Worm (Caenorhabditis elegans) whole organism, L2 larva: Measurements from ENCODE around the gene msa-1.

Experiments
- C34F6.9 ChIP-seq: fragments of 150-350 bp; optimal IDR thresholded peaks from 2 replicates; lab custom pipeline; 2014; ENCODE audit warnings: missing biosample characterization, missing genetic modification characterization
- F13H6.1 ChIP-seq: sonication (generic microtip); optimal IDR thresholded peaks from 2 replicates; lab custom pipeline; 2016; ENCODE audit warnings: missing genetic modification characterization, missing compliant biosample characterization
- Y55F3AM.14 ChIP-seq: fragments of 200-800 bp; sonication (Bioruptor generic); optimal IDR thresholded peaks from 2 replicates; lab custom pipeline; 2018; ENCODE audit warnings: mild to moderate bottlenecking, missing genetic modification characterization, missing compliant biosample characterization
- ZK546.5 ChIP-seq: sonication (generic microtip); optimal IDR thresholded peaks from 2 replicates; lab custom pipeline; 2017; ENCODE audit warnings: missing biosample characterization, missing genetic modification characterization
- alr-1 ChIP-seq: fragments of 150-350 bp; optimal IDR thresholded peaks from 2 replicates; lab custom pipeline; 2014; ENCODE audit warnings: missing biosample characterization, missing genetic modification characterization
- ama-1 ChIP-seq: fragments of 150-350 bp; optimal IDR thresholded peaks from 2 replicates; lab custom pipeline; 2018; ENCODE audit warnings: inconsistent platforms
- blmp-1 ChIP-seq: sonication (generic microtip); optimal IDR thresholded peaks from 2 replicates; lab custom pipeline; 2017; ENCODE audit warnings: missing genetic modification characterization, mild to moderate bottlenecking, missing compliant biosample characterization, antibody characterized with exemption, moderate library complexity; ENCODE audit not compliant: insufficient read depth
- crh-2 ChIP-seq: sonication (generic microtip); optimal IDR thresholded peaks from 2 replicates; lab custom pipeline; 2017; ENCODE audit warnings: missing biosample characterization, missing genetic modification characterization
- dmd-4 ChIP-seq: sonication (generic microtip); optimal IDR thresholded peaks from 2 replicates; lab custom pipeline; 2017; ENCODE audit warnings: missing biosample characterization, missing genetic modification characterization
- elt-1 ChIP-seq: fragments of 150-350 bp; optimal IDR thresholded peaks from 2 replicates; lab custom pipeline; 2014; ENCODE audit warnings: missing biosample characterization, missing genetic modification characterization
- elt-3 ChIP-seq: sonication (generic microtip); optimal IDR thresholded peaks from 2 replicates; lab custom pipeline; 2017; ENCODE audit warnings: missing biosample characterization, missing genetic modification characterization
- fos-1 ChIP-seq: fragments of 150-350 bp; optimal IDR thresholded peaks from 2 replicates; lab custom pipeline; 2014; ENCODE audit warnings: missing biosample characterization, missing genetic modification characterization
- lin-11 ChIP-seq: fragments of 150-350 bp; sonication (generic microtip); optimal IDR thresholded peaks from 2 replicates; lab custom pipeline; 2014; ENCODE audit warnings: missing biosample characterization, missing genetic modification characterization, inconsistent platforms, mixed read lengths
- lin-39 ChIP-seq: fragments of 150-350 bp; optimal IDR thresholded peaks from 2 replicates; lab custom pipeline; 2014; ENCODE audit warnings: missing biosample characterization, missing genetic modification reagents, missing genetic modification characterization
- mab-5 ChIP-seq: fragments of 150-350 bp; optimal IDR thresholded peaks from 2 replicates; lab custom pipeline; 2014; ENCODE audit warnings: missing biosample characterization, missing genetic modification characterization
- mdl-1 ChIP-seq, 2 experiments: fragments of 150-350 bp in 1 of 2; sonication (generic microtip) in 1 of 2; optimal IDR thresholded peaks; 2 replicates each; lab custom pipeline; 2017; ENCODE audit warnings: missing biosample characterization in 2 of 2, missing genetic modification characterization in 2 of 2
- nhr-10 ChIP-seq: sonication (generic microtip); optimal IDR thresholded peaks from 2 replicates; lab custom pipeline; 2017; ENCODE audit warnings: missing biosample characterization, missing genetic modification characterization
- nhr-11 ChIP-seq: fragments of 150-350 bp; optimal IDR thresholded peaks from 2 replicates; lab custom pipeline; 2014; ENCODE audit warnings: missing biosample characterization, missing genetic modification characterization
- nhr-12 ChIP-seq: fragments of 150-350 bp; optimal IDR thresholded peaks from 2 replicates; lab custom pipeline; 2014; ENCODE audit warnings: missing biosample characterization, missing genetic modification characterization
- nhr-129 ChIP-seq: fragments of 150-350 bp; optimal IDR thresholded peaks from 2 replicates; lab custom pipeline; 2014; ENCODE audit warnings: missing biosample characterization, missing genetic modification characterization
- nhr-21 ChIP-seq: fragments of 150-350 bp; optimal IDR thresholded peaks from 2 replicates; lab custom pipeline; 2014; ENCODE audit warnings: missing biosample characterization, missing genetic modification characterization
- nhr-237 ChIP-seq: fragments of 150-350 bp; optimal IDR thresholded peaks from 2 replicates; lab custom pipeline; 2014; ENCODE audit warnings: missing biosample characterization, missing genetic modification characterization
- nhr-25 ChIP-seq: fragments of 150-350 bp; sonication (generic microtip); optimal IDR thresholded peaks from 3 replicates; lab custom pipeline; 2014; ENCODE audit warnings: missing biosample characterization, missing genetic modification characterization
- peb-1 ChIP-seq: fragments of 150-350 bp; optimal IDR thresholded peaks from 2 replicates; lab custom pipeline; 2014; ENCODE audit warnings: missing biosample characterization, missing genetic modification characterization
- sem-4 ChIP-seq: fragments of 150-350 bp; optimal IDR thresholded peaks from 2 replicates; lab custom pipeline; 2014; ENCODE audit warnings: missing biosample characterization, missing genetic modification reagents, missing genetic modification characterization
- skn-1 ChIP-seq: sonication (generic microtip); optimal IDR thresholded peaks from 2 replicates; lab custom pipeline; 2017; ENCODE audit warnings: missing biosample characterization, missing genetic modification characterization
- sma-3 ChIP-seq: sonication (generic microtip); optimal IDR thresholded peaks from 2 replicates; lab custom pipeline; 2016; ENCODE audit warnings: missing genetic modification reagents, missing genetic modification characterization, missing compliant biosample characterization
- sma-9 ChIP-seq, 2 experiments: fragments of 150-350 bp in 1 of 2; sonication (generic microtip) in 1 of 2; optimal IDR thresholded peaks; 2 replicates each; lab custom pipeline; 2014 to 2016; ENCODE audit warnings: missing genetic modification characterization in 2 of 2, mild to moderate bottlenecking in 1 of 2, missing biosample characterization in 1 of 2, missing compliant biosample characterization in 1 of 2, missing genetic modification reagents in 1 of 2, moderate library complexity in 1 of 2
- unc-55 ChIP-seq: fragments of 150-350 bp; sonication (generic microtip); optimal IDR thresholded peaks from 3 replicates; lab custom pipeline; 2014; ENCODE audit warnings: missing biosample characterization, missing genetic modification reagents, missing genetic modification characterization
- ztf-1 ChIP-seq: fragments of 200-800 bp; sonication (Bioruptor generic); conservative IDR thresholded peaks from 2 replicates; pipeline ENCODE4 v1.3.6; 2022; ENCODE audit warnings: missing genetic modification characterization, missing compliant biosample characterization
- ztf-11 ChIP-seq: sonication (generic microtip); optimal IDR thresholded peaks from 2 replicates; lab custom pipeline; 2017; ENCODE audit warnings: missing biosample characterization, missing genetic modification characterization
- ztf-4 ChIP-seq: fragments of 150-350 bp; optimal IDR thresholded peaks from 2 replicates; lab custom pipeline; 2014; ENCODE audit warnings: missing biosample characterization, missing genetic modification characterization

The msa-1 gene

ce11 chrIV:9088294-9088693 lies at the start of gene msa-1:
msa-1 (plus strand) TSS chrIV:9088594.
- TF ChIP-seq ama-1 (lab: Kevin White, UChicago): peak; percentile 88
- TF ChIP-seq elt-3 (tag; lab: Kevin White, UChicago): no peak
- peak; percentile 24 for TF ChIP-seq nhr-129 (tag; lab: Kevin White, UChicago)

ce11 chrIV:9040393-9040792 lies 48.0 kb upstream of the msa-1 start, which contains the start of gene Y73F4A.3:
Y73F4A.3 (minus strand) TSS chrIV:9040493.
- TF ChIP-seq lin-39 (tag; lab: Kevin White, UChicago): no peak
- peak; percentile 4 for TF ChIP-seq F13H6.1 (tag; lab: Kevin White, UChicago)

ce11 chrIV:9043224-9043623 lies 45.2 kb upstream of the msa-1 start, which contains the start of gene Y73F4A.2:
Y73F4A.2 (minus strand) TSS chrIV:9043347.
- TF ChIP-seq F13H6.1 (tag; lab: Kevin White, UChicago): peak; percentile 17
- no peak for TF ChIP-seq peb-1
- TF ChIP-seq nhr-129 (tag; lab: Kevin White, UChicago): peak; percentile 23

- no peak for TF ChIP-seq ZK546.5
- TF ChIP-seq ztf-4 (tag; lab: Kevin White, UChicago): no peak
- TF ChIP-seq ztf-1: no peak
- TF ChIP-seq nhr-21: no peak
- no peak for TF ChIP-seq unc-55 (GFP tag; lab: Kevin White, UChicago)
- TF ChIP-seq alr-1 (tag; lab: Kevin White, UChicago): no peak
- no peak for TF ChIP-seq skn-1
- no peak for TF ChIP-seq F13H6.1 (tag; lab: Kevin White, UChicago)
- no peak for TF ChIP-seq nhr-10
- no peak for TF ChIP-seq dmd-4 (tag; lab: Kevin White, UChicago)
- no peak for TF ChIP-seq mdl-1 (tag; optimal IDR thresholded peaks at IDR 0.05; lab: Kevin White, UChicago)
- TF ChIP-seq fos-1: no peak
Measured at ce11 chrIV:9045252-9045651, 43.1 kb upstream of the msa-1 start, which contains the start of gene Y73F4A.1. Y73F4A.1 (minus strand) TSS chrIV:9045352.

- TF ChIP-seq Y55F3AM.14 (GFP tag; lab: Kevin White, UChicago): no peak
- TF ChIP-seq nhr-25 (tag; lab: Kevin White, UChicago): peak; percentile 30
- TF ChIP-seq, all 48 proteins: peak for 1
Measured at ce11 chrIV:9051036-9051435, 37.4 kb upstream of the msa-1 start.

ce11 chrIV:9051510-9052175 lies 36.8 kb upstream of the msa-1 start:
- TF ChIP-seq F13H6.1 (tag; lab: Kevin White, UChicago) (no peak), C34F6.9 (no peak), ztf-11 (no peak), sma-9 (GFP tag; optimal IDR thresholded peaks at IDR 0.05; lab: Kevin White, UChicago) (peak; percentile 34), sma-9 (tag; optimal IDR thresholded peaks at IDR 0.05; lab: Kevin White, UChicago) (no peak), blmp-1 (peak; percentile 74), peb-1 (no peak), nhr-25 (tag; lab: Kevin White, UChicago) (peak; percentile 38), sma-3 (GFP tag; lab: Kevin White, UChicago) (no peak), crh-2 (tag; lab: Kevin White, UChicago) (no peak), nhr-11 (tag; lab: Kevin White, UChicago) (no peak)
- TF ChIP-seq, all 48 proteins: peak for 3

- TF ChIP-seq mab-5 (tag; lab: Kevin White, UChicago) (no peak), Y55F3AM.14 (GFP tag; lab: Kevin White, UChicago) (no peak), blmp-1 (no peak), nhr-237 (tag; lab: Kevin White, UChicago) (no peak), F13H6.1 (tag; lab: Kevin White, UChicago) (no peak), lin-11 (tag; lab: Kevin White, UChicago) (no peak), nhr-10 (no peak), nhr-11 (tag; lab: Kevin White, UChicago) (no peak), peb-1 (no peak), sem-4 (tag; lab: Kevin White, UChicago) (no peak), elt-3 (tag; lab: Kevin White, UChicago) (no peak), nhr-12 (tag; lab: Kevin White, UChicago) (no peak), C34F6.9 (no peak), elt-1 (tag; lab: Kevin White, UChicago) (no peak), nhr-129 (tag; lab: Kevin White, UChicago) (no peak), nhr-21 (peak; percentile 1), sma-9 (GFP tag; optimal IDR thresholded peaks at IDR 0.05; lab: Kevin White, UChicago) (peak; percentile 3), sma-9 (tag; optimal IDR thresholded peaks at IDR 0.05; lab: Kevin White, UChicago) (no peak)
Measured at ce11 chrIV:9053403-9053802, 35.0 kb upstream of the msa-1 start.
